Worm (Caenorhabditis elegans) whole organism, L3 larva: Measurements from ENCODE around the gene T14B4.5.

Experiments
- ama-1 ChIP-seq: fragments of 150-350 bp; optimal IDR thresholded peaks from 2 replicates; lab custom pipeline; 2018
- egl-27 ChIP-seq: sonication (generic microtip); optimal IDR thresholded peaks from 4 replicates; lab custom pipeline; 2017; ENCODE audit warnings: missing biosample characterization, missing genetic modification reagents, missing genetic modification characterization
- lin-39 ChIP-seq: fragments of 150-350 bp; optimal IDR thresholded peaks from 2 replicates; lab custom pipeline; 2018; ENCODE audit warnings: missing biosample characterization, missing genetic modification reagents, missing genetic modification characterization
- mdl-1 ChIP-seq: fragments of 150-350 bp; optimal IDR thresholded peaks from 2 replicates; lab custom pipeline; 2014; ENCODE audit warnings: missing biosample characterization, missing genetic modification characterization
- pqm-1 ChIP-seq: fragments of 150-350 bp; optimal IDR thresholded peaks from 2 replicates; lab custom pipeline; 2017; ENCODE audit warnings: missing biosample characterization, missing genetic modification characterization, inconsistent platforms
- sea-2 ChIP-seq: fragments of 150-350 bp; sonication (generic microtip); optimal IDR thresholded peaks from 4 replicates; lab custom pipeline; 2014; ENCODE audit warnings: missing biosample characterization, missing genetic modification reagents, missing genetic modification characterization
- snpc-4 ChIP-seq: fragments of 150-350 bp; optimal IDR thresholded peaks from 2 replicates; lab custom pipeline; 2014; ENCODE audit warnings: missing biosample characterization, missing genetic modification characterization
- ztf-11 ChIP-seq: fragments of 150-350 bp; optimal IDR thresholded peaks from 2 replicates; lab custom pipeline; 2014; ENCODE audit warnings: missing biosample characterization, missing genetic modification characterization

DNA sequence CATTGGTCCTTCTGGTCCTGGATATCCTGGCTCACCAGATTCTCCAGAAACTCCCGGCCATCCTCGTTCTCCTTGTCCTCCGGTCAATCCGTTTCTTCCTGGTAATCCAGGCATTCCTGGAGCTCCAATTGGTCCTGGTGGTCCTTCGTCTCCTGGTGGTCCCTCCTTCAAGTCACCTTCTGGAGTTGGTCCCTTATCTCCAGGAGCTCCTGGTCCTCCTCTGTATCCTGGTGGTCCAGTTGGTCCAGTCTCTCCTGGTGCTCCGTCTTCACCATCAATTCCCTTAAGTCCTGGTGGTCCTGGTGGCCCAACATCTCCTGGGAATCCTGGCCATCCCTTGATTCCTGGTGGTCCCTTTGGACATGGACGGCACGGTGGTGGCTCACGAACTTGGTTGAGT, 6.1 kb upstream of the T14B4.5 start:
- TF ChIP-seq ztf-11, result no peak
- no peak for TF ChIP-seq ama-1 (lab: Kevin White, UChicago)
- no peak for TF ChIP-seq lin-39 (tag; lab: Kevin White, UChicago)
- no peak for TF ChIP-seq pqm-1 (tag; lab: Kevin White, UChicago)
- no peak for TF ChIP-seq sea-2 (GFP tag; lab: Kevin White, UChicago)
- TF ChIP-seq egl-27 (tag; lab: Kevin White, UChicago), result no peak
- no peak for TF ChIP-seq snpc-4 (tag; lab: Kevin White, UChicago)
- TF ChIP-seq mdl-1 (tag; lab: Kevin White, UChicago), result no peak
